Fruit fly (Drosophila melanogaster): ENCODE measurements around the gene Nubp2.
A peak's percentile ranks its signal among the peaks of the same experiment; 100 is the strongest.

Nubp2 gene

dm6 chr3L:20509121-20509934, 17.0 kb upstream of the Nubp2 start (continued):
- peak; percentile 25; the same call in 1 of the 2 replicates for TF ChIP-seq CG17328 (GFP tag; IDR thresholded peaks at IDR 0.05)
- TF ChIP-seq ab (GFP tag; optimal IDR thresholded peaks at IDR 0.05) = no peak
- no peak for TF ChIP-seq bbx (GFP tag; IDR thresholded peaks at IDR 0.05; ENCODE audit: partially characterized antibody)
- TF ChIP-seq Lpt (GFP tag; optimal IDR thresholded peaks at IDR 0.05) = no peak
- peak; percentile 44 for TF ChIP-seq Myb (GFP tag; optimal IDR thresholded peaks at IDR 0.05)
- TF ChIP-seq CG6854 (GFP tag; optimal IDR thresholded peaks at IDR 0.05) = peak; percentile 67
- TF ChIP-seq Lim3 (GFP tag; IDR thresholded peaks at IDR 0.05) = no peak
- TF ChIP-seq CG15601 (tag; optimal IDR thresholded peaks at IDR 0.05) = peak; percentile 74
- TF ChIP-seq Oli (tag; optimal IDR thresholded peaks at IDR 0.05) = peak; percentile 84
- peak; percentile 74 for TF ChIP-seq zfh2 (GFP tag; optimal IDR thresholded peaks at IDR 0.05)
- peak; percentile 34 for TF ChIP-seq CG3838 (GFP tag; optimal IDR thresholded peaks at IDR 0.05)
- TF ChIP-seq p53 (GFP tag; optimal IDR thresholded peaks at IDR 0.05) = peak; percentile 9
- peak; percentile 55 for TF ChIP-seq CG3407 (GFP tag; optimal IDR thresholded peaks at IDR 0.05)
- 0 out of 3 replicates have a peak, but pooled peaks have one; percentile 31 for TF ChIP-seq CG7357 (GFP tag; IDR thresholded peaks at IDR 0.05)
- peak; percentile 28 for TF ChIP-seq Lhr (GFP tag; optimal IDR thresholded peaks at IDR 0.05)
- peak; percentile 17 for TF ChIP-seq ATbp (GFP tag; optimal IDR thresholded peaks at IDR 0.05)
- TF ChIP-seq esg (GFP tag; conservative IDR thresholded peaks at IDR 0.05) = peak; percentile 37; the same call in 1 of the 2 replicates
- peak; percentile 62 for TF ChIP-seq CG15696 (tag; optimal IDR thresholded peaks at IDR 0.05)
- TF ChIP-seq CG6765 (GFP tag; optimal IDR thresholded peaks at IDR 0.05) = peak; percentile 80
- TF ChIP-seq CG2202 (tag; optimal IDR thresholded peaks at IDR 0.05) = peak; percentile 37
- peak; percentile 93 for TF ChIP-seq CG7556 (GFP tag; optimal IDR thresholded peaks at IDR 0.05)
- 0 out of 2 replicates have a peak, but pooled peaks have one; percentile 54 for TF ChIP-seq Xrp1 (GFP tag; IDR thresholded peaks at IDR 0.05)
- TF ChIP-seq CG15514 (GFP tag; optimal IDR thresholded peaks at IDR 0.05) = peak; percentile 37
- no peak for TF ChIP-seq stwl (tag; optimal IDR thresholded peaks at IDR 0.05)
- TF ChIP-seq CG5180 (GFP tag; optimal IDR thresholded peaks at IDR 0.05) = peak; percentile 56
- peak; percentile 88 for TF ChIP-seq Sox100B (GFP tag; optimal IDR thresholded peaks at IDR 0.05)
- no peak for TF ChIP-seq gce (GFP tag; IDR thresholded peaks at IDR 0.05)
- peak; percentile 20 for TF ChIP-seq CG5245 (GFP tag; optimal IDR thresholded peaks at IDR 0.05)
- no peak for TF ChIP-seq Dip2 (GFP tag; IDR thresholded peaks at IDR 0.05)
- TF ChIP-seq CG10321 (GFP tag; IDR thresholded peaks at IDR 0.05) = no peak
- peak; percentile 78 for TF ChIP-seq CG10209 (GFP tag; optimal IDR thresholded peaks at IDR 0.05)
- no peak for TF ChIP-seq lbe (GFP tag; optimal IDR thresholded peaks at IDR 0.05)
- no peak for TF ChIP-seq ham (GFP tag; IDR thresholded peaks at IDR 0.05)
- peak; percentile 66 for TF ChIP-seq slbo (GFP tag; IDR thresholded peaks at IDR 0.05)
- TF ChIP-seq Spps (tag; optimal IDR thresholded peaks at IDR 0.05) = peak; percentile 56
- TF ChIP-seq slou (GFP tag; optimal IDR thresholded peaks at IDR 0.05) = peak; percentile 28
- TF ChIP-seq CG2875 (GFP tag; optimal IDR thresholded peaks at IDR 0.05) = peak; percentile 75
- TF ChIP-seq odd (GFP tag; optimal IDR thresholded peaks at IDR 0.05) = peak; percentile 77
- TF ChIP-seq CG16815 (GFP tag; optimal IDR thresholded peaks at IDR 0.05) = peak; percentile 80
- TF ChIP-seq chif (GFP tag; optimal IDR thresholded peaks at IDR 0.05) = peak; percentile 57 to 67
- TF ChIP-seq vvl (GFP tag; IDR thresholded peaks at IDR 0.05) = no peak; the same call in 1 of the 2 replicates
- TF ChIP-seq Doc2 (GFP tag; IDR thresholded peaks at IDR 0.05) = no peak
- peak; percentile 59 for TF ChIP-seq B-H2 (GFP tag; optimal IDR thresholded peaks at IDR 0.05)
- TF ChIP-seq TFAM (GFP tag; optimal IDR thresholded peaks at IDR 0.05) = no peak
- TF ChIP-seq fd3F (GFP tag; optimal IDR thresholded peaks at IDR 0.05) = peak; percentile 68
- TF ChIP-seq CG8290 (GFP tag; optimal IDR thresholded peaks at IDR 0.05) = peak; percentile 1
- no peak for TF ChIP-seq CG8290 (tag; optimal IDR thresholded peaks at IDR 0.05)
- no peak; the same call in none of the 2 replicates for TF ChIP-seq Rfx (GFP tag; IDR thresholded peaks at IDR 0.05)
- peak; percentile 50 for TF ChIP-seq CG8281 (tag; optimal IDR thresholded peaks at IDR 0.05)

Measured in whole organism, embryonic.